Worm (Caenorhabditis elegans) whole organism, early embryonic: ENCODE results near the gene aqp-3.
"Not testable (repeated sequence)": the region's sequence is repeated elsewhere in the genome, so short reads cannot be mapped to it uniquely, and the experiment has no call there.

Source experiments
- B0310.2 ChIP-seq: sonication (generic microtip); optimal IDR thresholded peaks from 2 replicates; lab custom pipeline; 2016; ENCODE audit warnings: mild to moderate bottlenecking, missing genetic modification characterization, missing compliant biosample characterization
- F13C5.2 ChIP-seq: sonication (generic microtip); optimal IDR thresholded peaks from 2 replicates; lab custom pipeline; 2017; ENCODE audit warnings: mild to moderate bottlenecking, missing genetic modification characterization, inconsistent platforms, missing compliant biosample characterization
- aly-1 ChIP-seq: sonication (generic microtip); optimal IDR thresholded peaks from 2 replicates; lab custom pipeline; 2016; ENCODE audit warnings: missing genetic modification characterization, missing compliant biosample characterization
- ama-1 ChIP-seq: fragments of 150-350 bp; optimal IDR thresholded peaks from 2 replicates; lab custom pipeline; 2014
- ceh-13 ChIP-seq: fragments of 200-800 bp; sonication (Bioruptor generic); optimal IDR thresholded peaks from 2 replicates; lab custom pipeline; 2018; ENCODE audit warnings: mild to moderate bottlenecking, missing genetic modification characterization, missing compliant biosample characterization
- ceh-36 ChIP-seq: sonication (generic microtip); optimal IDR thresholded peaks from 2 replicates; lab custom pipeline; 2016; ENCODE audit warnings: missing genetic modification characterization, inconsistent platforms, missing compliant biosample characterization
- ets-7 ChIP-seq: sonication (generic microtip); optimal IDR thresholded peaks from 2 replicates; lab custom pipeline; 2016; ENCODE audit warnings: missing genotype, missing genetic modification characterization, missing compliant biosample characterization
- flt-1 ChIP-seq: fragments of 200-800 bp; sonication (Bioruptor generic); IDR thresholded peaks from 2 replicates; pipeline ENCODE4 v1.3.6; 2022; ENCODE audit warnings: missing genetic modification characterization, missing compliant biosample characterization
- hmbx-1 ChIP-seq: sonication (generic microtip); optimal IDR thresholded peaks from 2 replicates; lab custom pipeline; 2016; ENCODE audit warnings: mild to moderate bottlenecking, missing genetic modification characterization, missing compliant biosample characterization
- hmg-4 ChIP-seq: fragments of 200-800 bp; sonication (Bioruptor generic); optimal IDR thresholded peaks from 2 replicates; lab custom pipeline; 2018; ENCODE audit warnings: mild to moderate bottlenecking, missing genetic modification characterization, missing compliant biosample characterization
- hnd-1 ChIP-seq: sonication (generic microtip); optimal IDR thresholded peaks from 2 replicates; lab custom pipeline; 2016; ENCODE audit warnings: missing genetic modification characterization, missing compliant biosample characterization
- pes-1 ChIP-seq: fragments of 200-800 bp; sonication (Bioruptor generic); IDR thresholded peaks from 2 replicates; pipeline ENCODE4 v1.3.6; 2022; ENCODE audit warnings: missing genetic modification reagents, missing genetic modification characterization, missing compliant biosample characterization
- scrt-1 ChIP-seq: fragments of 200-800 bp; sonication (Bioruptor generic); IDR thresholded peaks from 2 replicates; pipeline ENCODE4 v1.3.6; 2022; ENCODE audit warnings: missing genetic modification characterization, missing compliant biosample characterization
- sea-1 ChIP-seq: fragments of 200-800 bp; sonication (Bioruptor generic); conservative IDR thresholded peaks from 2 replicates; pipeline ENCODE4 v1.3.6; 2022; ENCODE audit warnings: missing genetic modification characterization, missing compliant biosample characterization
- tbx-11 ChIP-seq: fragments of 200-800 bp; sonication (Bioruptor generic); IDR thresholded peaks from 2 replicates; pipeline ENCODE4 v1.3.6; 2022; ENCODE audit warnings: missing genetic modification characterization, missing compliant biosample characterization
- tbx-37 ChIP-seq: fragments of 200-800 bp; sonication (Bioruptor generic); conservative IDR thresholded peaks from 2 replicates; pipeline ENCODE4 v1.3.6; 2022; ENCODE audit warnings: missing genetic modification reagents, missing genetic modification characterization, missing compliant biosample characterization
- tra-4 ChIP-seq: sonication (generic microtip); optimal IDR thresholded peaks from 2 replicates; lab custom pipeline; 2017; ENCODE audit warnings: missing genetic modification characterization, missing compliant biosample characterization

The aqp-3 gene

DNA sequence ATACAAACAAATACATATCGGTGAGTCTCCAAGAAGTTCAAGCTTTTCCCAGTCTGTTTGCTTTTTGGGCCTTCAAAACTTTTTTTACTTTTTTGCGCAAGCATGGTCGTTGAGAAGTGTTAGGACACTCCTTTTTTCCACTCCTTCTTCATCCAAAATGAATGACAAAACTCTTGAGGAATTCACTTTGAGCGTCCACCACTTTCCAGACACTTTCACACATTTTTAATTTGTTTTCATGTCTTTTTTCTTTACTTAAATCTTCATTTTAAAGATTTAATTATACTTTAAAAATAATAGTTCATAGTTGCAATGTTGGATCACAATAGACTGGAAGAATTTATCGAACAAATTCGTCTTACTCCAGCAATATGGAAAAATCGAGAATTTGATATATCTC lies 38.0 kb upstream of the aqp-3 start, which contains the start of gene F13H10.1:
TSS of gene F13H10.1 (plus strand) at position 301 of the 400 bp plus-strand sequence.
- TF ChIP-seq ama-1 (no peak), tbx-11 (no peak), tra-4 (tag; lab: Kevin White, UChicago) (no peak), B0310.2 (tag; lab: Kevin White, UChicago) (no peak), pes-1 (GFP tag; lab: Robert Waterston, UW) (no peak), F13C5.2 (tag; lab: Kevin White, UChicago) (no peak), sea-1 (GFP tag; lab: Robert Waterston, UW) (no peak), tbx-37 (no peak), scrt-1 (GFP tag; lab: Robert Waterston, UW) (no peak), hmbx-1 (tag; lab: Kevin White, UChicago) (no peak), flt-1 (no peak), ceh-13 (GFP tag; lab: Kevin White, UChicago) (no peak), hmg-4 (GFP tag; lab: Kevin White, UChicago) (no peak), aly-1 (tag; lab: Kevin White, UChicago) (no peak)

DNA sequence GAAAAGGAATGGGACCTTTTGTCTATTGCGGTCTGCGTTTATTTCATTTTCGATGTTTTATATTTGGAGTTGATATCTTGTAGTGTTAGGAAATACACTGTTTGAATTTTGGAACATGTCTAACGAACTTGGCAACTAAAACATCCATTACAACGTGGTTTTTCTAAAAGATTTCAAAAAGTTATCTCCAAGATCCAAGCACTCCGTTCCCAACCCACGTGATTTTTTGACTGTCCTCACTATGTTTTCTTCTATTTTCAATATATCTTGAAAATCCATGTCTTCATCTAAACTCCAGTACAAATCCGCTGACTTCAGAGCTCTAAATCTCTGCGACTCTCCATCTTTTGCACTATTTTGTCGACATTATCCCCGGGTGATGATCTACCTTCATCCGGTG lies 35.4 kb upstream of the aqp-3 start, which contains the start of gene F13H10.9:
TSS of gene F13H10.9 (plus strand) at position 301 of the 400 bp plus-strand sequence.
- TF ChIP-seq hmg-4 (GFP tag; lab: Kevin White, UChicago), result no peak
- no peak for TF ChIP-seq hnd-1
- no peak for TF ChIP-seq scrt-1 (GFP tag; lab: Robert Waterston, UW)
- no peak for TF ChIP-seq flt-1
- TF ChIP-seq B0310.2 (tag; lab: Kevin White, UChicago), result no peak
- no peak for TF ChIP-seq pes-1 (GFP tag; lab: Robert Waterston, UW)
- TF ChIP-seq ceh-36 (tag; lab: Kevin White, UChicago), result no peak
- no peak for TF ChIP-seq hmbx-1 (tag; lab: Kevin White, UChicago)
- no peak for TF ChIP-seq ets-7 (tag; lab: Kevin White, UChicago)
- no peak for TF ChIP-seq aly-1 (tag; lab: Kevin White, UChicago)
- TF ChIP-seq tra-4 (tag; lab: Kevin White, UChicago), result no peak
- TF ChIP-seq sea-1 (GFP tag; lab: Robert Waterston, UW), result no peak
- TF ChIP-seq F13C5.2 (tag; lab: Kevin White, UChicago), result no peak
- no peak for TF ChIP-seq tbx-37
- TF ChIP-seq ama-1, result no peak
- TF ChIP-seq tbx-11, result no peak
- TF ChIP-seq ceh-13 (GFP tag; lab: Kevin White, UChicago), result no peak

DNA sequence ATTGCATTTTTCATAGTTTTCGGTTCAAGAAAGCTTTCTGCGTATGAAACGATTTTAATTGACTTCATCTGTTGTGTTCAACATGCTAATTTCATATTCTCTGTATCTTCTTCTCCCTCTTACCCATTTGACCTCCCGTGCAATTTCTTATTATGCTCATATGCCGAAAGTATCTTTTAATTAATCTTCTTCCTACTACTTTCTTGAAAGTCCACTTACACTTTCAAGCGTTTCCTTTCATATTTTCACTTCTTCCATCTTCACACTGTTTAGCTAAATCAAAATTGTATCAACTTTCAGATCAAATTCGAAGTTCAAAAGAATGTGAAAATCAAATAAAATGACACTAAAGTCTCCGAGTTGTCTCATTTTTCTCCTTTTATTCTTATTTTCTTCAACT lies 24.4 kb upstream of the aqp-3 start, which contains the start of gene F13H10.5:
TSS of gene F13H10.5 (plus strand) at position 301 of the 400 bp plus-strand sequence.
- TF ChIP-seq scrt-1 (GFP tag; lab: Robert Waterston, UW), result no peak
- no peak for TF ChIP-seq B0310.2 (tag; lab: Kevin White, UChicago)
- no peak for TF ChIP-seq pes-1 (GFP tag; lab: Robert Waterston, UW)
- no peak for TF ChIP-seq ceh-13 (GFP tag; lab: Kevin White, UChicago)
- no peak for TF ChIP-seq ceh-36 (tag; lab: Kevin White, UChicago)
- TF ChIP-seq ets-7 (tag; lab: Kevin White, UChicago), result no peak
- TF ChIP-seq hmg-4 (GFP tag; lab: Kevin White, UChicago), result no peak
- TF ChIP-seq tra-4 (tag; lab: Kevin White, UChicago), result no peak
- TF ChIP-seq sea-1 (GFP tag; lab: Robert Waterston, UW), result no peak
- no peak for TF ChIP-seq ama-1
- TF ChIP-seq tbx-11, result no peak
- TF ChIP-seq aly-1 (tag; lab: Kevin White, UChicago), result no peak

DNA sequence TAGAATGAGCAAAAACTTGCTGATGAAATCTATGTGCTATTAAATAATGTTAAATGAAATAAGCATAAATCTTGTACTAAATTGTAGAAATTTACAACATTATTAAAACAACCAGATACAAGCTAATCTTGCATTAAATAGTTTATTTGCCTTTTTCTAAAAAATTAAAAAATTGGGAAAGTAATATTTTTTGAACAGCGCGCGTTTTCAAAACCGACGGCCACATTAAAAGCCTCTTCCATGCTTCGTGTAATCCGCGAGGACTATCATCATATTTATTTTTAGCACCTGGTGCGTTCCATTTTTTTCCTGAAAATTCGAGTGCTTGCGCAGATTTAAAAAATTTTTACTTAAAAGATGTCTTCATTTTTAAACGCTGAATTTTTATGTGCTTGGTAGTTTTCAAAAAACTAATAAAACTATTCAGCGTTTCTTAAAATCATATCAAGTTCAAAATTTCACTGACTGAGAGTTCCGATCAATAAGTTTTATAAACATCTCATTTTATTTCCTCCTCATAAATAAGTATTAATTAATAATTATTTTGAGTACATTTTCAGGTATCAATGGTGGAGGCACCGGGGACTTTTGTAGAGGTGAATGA lies 21.2 kb upstream of the aqp-3 start, which contains the start of gene Y43E12A.3:
TSS of gene Y43E12A.3 (plus strand) at position 554 of the 604 bp plus-strand sequence.
- TF ChIP-seq tbx-37; scrt-1 (GFP tag; lab: Robert Waterston, UW); F13C5.2 (tag; lab: Kevin White, UChicago): not testable (repeated sequence)

DNA sequence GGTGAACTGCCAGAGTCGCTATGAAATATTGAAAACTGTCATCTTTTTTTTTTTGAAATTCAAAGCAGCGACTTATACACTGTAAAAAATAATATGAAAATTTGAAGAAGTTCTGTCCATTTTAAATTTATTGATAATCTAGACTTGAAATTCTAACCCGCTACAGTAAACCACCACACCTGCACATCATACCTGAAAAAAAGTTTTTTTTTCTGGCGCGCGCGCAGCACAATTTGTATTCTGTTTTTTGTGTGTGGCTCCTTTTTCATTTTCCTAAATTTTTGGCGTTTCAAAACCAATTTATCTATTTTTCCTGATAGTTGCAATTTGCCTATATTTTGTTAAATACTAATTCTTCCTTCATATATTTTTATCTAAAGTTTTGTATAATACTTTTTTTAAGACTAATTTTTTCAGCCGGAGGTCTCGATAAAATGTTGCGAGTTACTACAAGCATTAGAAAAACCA lies 19.3 kb upstream of the aqp-3 start, which contains the start of gene cyb-2.1:
TSS of gene cyb-2.1 (plus strand) at position 418 of the 468 bp plus-strand sequence.
- TF ChIP-seq hnd-1, result no peak
- TF ChIP-seq ceh-13 (GFP tag; lab: Kevin White, UChicago), result no peak
- TF ChIP-seq scrt-1 (GFP tag; lab: Robert Waterston, UW), result no peak
- no peak for TF ChIP-seq ceh-36 (tag; lab: Kevin White, UChicago)
- no peak for TF ChIP-seq tbx-11
- TF ChIP-seq hmbx-1 (tag; lab: Kevin White, UChicago), result no peak
- no peak for TF ChIP-seq aly-1 (tag; lab: Kevin White, UChicago)
- TF ChIP-seq sea-1 (GFP tag; lab: Robert Waterston, UW), result no peak
- TF ChIP-seq tbx-37, result no peak
- no peak for TF ChIP-seq F13C5.2 (tag; lab: Kevin White, UChicago)
- no peak for TF ChIP-seq flt-1
- no peak for TF ChIP-seq ama-1
- TF ChIP-seq B0310.2 (tag; lab: Kevin White, UChicago), result no peak
- TF ChIP-seq tra-4 (tag; lab: Kevin White, UChicago), result no peak
- TF ChIP-seq hmg-4 (GFP tag; lab: Kevin White, UChicago), result no peak
- TF ChIP-seq ets-7 (tag; lab: Kevin White, UChicago), result no peak
- no peak for TF ChIP-seq pes-1 (GFP tag; lab: Robert Waterston, UW)

DNA sequence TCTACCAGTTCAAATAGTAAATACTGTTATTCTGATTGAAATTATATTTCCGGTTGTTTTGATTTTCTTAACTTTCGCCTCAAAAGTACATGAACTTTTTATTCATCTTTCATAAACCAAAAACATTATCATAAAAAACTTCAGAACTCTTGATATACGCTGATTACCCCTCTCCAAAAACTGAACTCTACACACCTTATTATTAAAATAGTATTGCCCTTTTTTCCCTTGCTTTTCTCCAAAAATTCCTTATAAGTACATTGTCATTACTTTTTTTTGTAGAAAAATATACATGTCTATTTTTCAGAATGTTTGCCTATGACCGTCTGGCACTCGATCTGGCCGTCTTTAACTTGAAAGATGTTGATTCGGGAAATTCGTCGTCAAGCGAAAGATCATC lies 15.5 kb upstream of the aqp-3 start, which contains the start of gene Y43E12A.2:
TSS of gene Y43E12A.2 (plus strand) at position 301 of the 400 bp plus-strand sequence.
- TF ChIP-seq pes-1 (GFP tag; lab: Robert Waterston, UW), result no peak
- TF ChIP-seq tbx-37, result no peak

DNA sequence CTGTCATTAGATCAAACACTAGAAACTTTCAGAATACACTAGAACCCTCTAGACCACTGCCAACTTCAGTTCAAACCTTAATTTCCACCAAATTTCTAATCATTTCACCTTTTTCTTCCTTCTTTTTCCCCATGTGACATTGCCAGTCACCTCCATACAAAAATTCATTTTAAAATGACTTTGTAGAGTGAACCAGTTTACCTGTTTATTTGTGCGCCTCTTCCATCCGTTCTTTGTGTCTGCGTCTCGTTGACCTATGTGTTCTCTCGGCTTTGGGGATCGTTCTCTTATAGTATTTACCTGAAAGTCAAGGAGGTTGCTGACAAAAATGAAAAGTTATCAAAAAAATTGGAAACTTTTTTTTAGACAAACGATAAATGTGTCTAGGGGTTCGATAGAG lies 14.4 kb upstream of the aqp-3 start:
- TF ChIP-seq tbx-37 (no peak), ets-7 (tag; lab: Kevin White, UChicago) (no peak), ceh-36 (tag; lab: Kevin White, UChicago) (no peak), flt-1 (no peak), tbx-11 (no peak), ceh-13 (GFP tag; lab: Kevin White, UChicago) (no peak), scrt-1 (GFP tag; lab: Robert Waterston, UW) (no peak), B0310.2 (tag; lab: Kevin White, UChicago) (no peak), ama-1 (no peak), hnd-1 (no peak), F13C5.2 (tag; lab: Kevin White, UChicago) (no peak), aly-1 (tag; lab: Kevin White, UChicago) (no peak), pes-1 (GFP tag; lab: Robert Waterston, UW) (no peak), tra-4 (tag; lab: Kevin White, UChicago) (no peak), hmbx-1 (tag; lab: Kevin White, UChicago) (no peak), hmg-4 (GFP tag; lab: Kevin White, UChicago) (no peak), sea-1 (GFP tag; lab: Robert Waterston, UW) (no peak)
